Worm (Caenorhabditis elegans): ENCODE data around the gene M03B6.5.

ce11 chrX:13886195-13886594 lies 42.4 kb downstream of the M03B6.5 start:
- TF ChIP-seq dmd-4 (tag; optimal IDR thresholded peaks at IDR 0.05) (no peak), ama-1 (optimal IDR thresholded peaks at IDR 0.05) (no peak), nhr-237 (tag; optimal IDR thresholded peaks at IDR 0.05) (no peak), blmp-1 (tag; optimal IDR thresholded peaks at IDR 0.05; ENCODE audit: insufficient read depth) (no peak), zag-1 (tag; optimal IDR thresholded peaks at IDR 0.05) (no peak), snpc-4 (tag; optimal IDR thresholded peaks at IDR 0.05) (no peak), nhr-12 (tag; optimal IDR thresholded peaks at IDR 0.05) (no peak), elt-1 (tag; optimal IDR thresholded peaks at IDR 0.05) (no peak)

Data from whole organism, L2 larva.